Fruit fly (Drosophila melanogaster) whole organism, prepupa: ENCODE data around the gene CG4576.
A peak's percentile ranks its signal among the peaks of the same experiment; 100 is the strongest.

Experiments
- CG10631 ChIP-seq: fragments of 200-800 bp; sonication (Bioruptor generic); optimal IDR thresholded peaks from 2 replicates; lab custom pipeline; 2016; ENCODE audit warnings: missing biosample characterization, missing genetic modification characterization
- CG10669 ChIP-seq: fragments of 200-800 bp; sonication (Bioruptor generic); optimal IDR thresholded peaks from 3 replicates; lab custom pipeline; 2018; ENCODE audit warnings: missing biosample characterization, mild to moderate bottlenecking, missing genetic modification characterization, moderate library complexity
- CG11294 ChIP-seq: fragments of 200-800 bp; sonication (Bioruptor generic); IDR thresholded peaks from 2 replicates; pipeline ENCODE4 v1.3.6; 2022; ENCODE audit warnings: missing biosample characterization, missing genetic modification characterization
- CG11762 ChIP-seq: fragments of 200-800 bp; sonication (Bioruptor generic); optimal IDR thresholded peaks from 3 replicates; lab custom pipeline; 2016; ENCODE audit warnings: missing biosample characterization, missing genetic modification characterization; ENCODE audit not compliant: insufficient read depth
- CG11902 ChIP-seq: fragments of 200-800 bp; sonication (Bioruptor generic); optimal IDR thresholded peaks from 3 replicates; lab custom pipeline; 2016; ENCODE audit warnings: missing biosample characterization, missing genetic modification characterization
- CG15336 ChIP-seq: fragments of 200-800 bp; sonication (Bioruptor generic); IDR thresholded peaks from 2 replicates; pipeline ENCODE4 v1.3.6; 2022; ENCODE audit warnings: missing biosample characterization, missing genetic modification characterization
- CG1621 ChIP-seq: fragments of 200-800 bp; sonication (Bioruptor generic); optimal IDR thresholded peaks from 3 replicates; lab custom pipeline; 2018; ENCODE audit warnings: missing biosample characterization, mild to moderate bottlenecking, missing genetic modification characterization
- CG16779 ChIP-seq: fragments of 200-800 bp; sonication (Bioruptor generic); optimal IDR thresholded peaks from 3 replicates; lab custom pipeline; 2017; ENCODE audit warnings: missing biosample characterization, mild to moderate bottlenecking, missing genetic modification characterization
- CG3032 ChIP-seq: fragments of 200-800 bp; optimal IDR thresholded peaks from 2 replicates; lab custom pipeline; 2019; ENCODE audit warnings: missing biosample characterization, mild to moderate bottlenecking, missing genetic modification characterization, moderate library complexity
- CG31627 ChIP-seq: fragments of 200-800 bp; sonication (Bioruptor generic); optimal IDR thresholded peaks from 3 replicates; lab custom pipeline; 2016; ENCODE audit warnings: missing biosample characterization, missing genetic modification characterization
- CG4318 ChIP-seq: fragments of 200-800 bp; sonication (Bioruptor generic); optimal IDR thresholded peaks from 3 replicates; lab custom pipeline; 2017; ENCODE audit warnings: missing biosample characterization, mild to moderate bottlenecking, missing genetic modification characterization
- CG6276 ChIP-seq: fragments of 200-800 bp; sonication (Bioruptor generic); optimal IDR thresholded peaks from 2 replicates; lab custom pipeline; 2017; ENCODE audit warnings: missing biosample characterization, mild to moderate bottlenecking, missing genetic modification characterization
- CG6808 ChIP-seq: fragments of 200-800 bp; sonication (Bioruptor generic); optimal IDR thresholded peaks from 3 replicates; lab custom pipeline; 2017; ENCODE audit warnings: missing biosample characterization, missing genetic modification characterization, mild to moderate bottlenecking, moderate library complexity, missing genetic modification reagents
- CG6854 ChIP-seq: fragments of 200-800 bp; sonication (Bioruptor generic); optimal IDR thresholded peaks from 2 replicates; lab custom pipeline; 2017; ENCODE audit warnings: missing biosample characterization, mild to moderate bottlenecking, missing genetic modification characterization
- CG8119 ChIP-seq: fragments of 200-800 bp; sonication (Bioruptor generic); IDR thresholded peaks from 3 replicates; pipeline ENCODE4 v1.3.6; 2022; ENCODE audit warnings: missing biosample characterization, missing genetic modification characterization
- Eip78C ChIP-seq: fragments of 200-800 bp; sonication (Bioruptor generic); peaks from one replicate; lab custom pipeline; 2016; ENCODE audit warnings: missing biosample characterization, missing genetic modification characterization
- Ets21C ChIP-seq: fragments of 200-800 bp; sonication (Bioruptor generic); optimal IDR thresholded peaks from 3 replicates; lab custom pipeline; 2016; ENCODE audit warnings: missing biosample characterization, missing genetic modification characterization
- Ets96B ChIP-seq: fragments of 200-800 bp; optimal IDR thresholded peaks from 2 replicates; lab custom pipeline; 2019; ENCODE audit warnings: missing biosample characterization, mild to moderate bottlenecking, missing genetic modification characterization, moderate library complexity
- Gug ChIP-seq: fragments of 200-800 bp; sonication (Bioruptor generic); IDR thresholded peaks from 2 replicates; pipeline ENCODE4 v1.3.6; 2022; ENCODE audit warnings: missing biosample characterization, missing genetic modification characterization
- Hr38 ChIP-seq: sonication (Bioruptor generic); optimal IDR thresholded peaks from 2 replicates; lab custom pipeline; 2016; ENCODE audit warnings: missing biosample characterization, missing genetic modification characterization
- Hr4 ChIP-seq: fragments of 200-800 bp; sonication (Bioruptor generic); optimal IDR thresholded peaks from 3 replicates; lab custom pipeline; 2016; ENCODE audit warnings: missing biosample characterization, missing genetic modification characterization
- Lpt ChIP-seq: fragments of 200-800 bp; sonication (Bioruptor generic); optimal IDR thresholded peaks from 3 replicates; lab custom pipeline; 2016; ENCODE audit warnings: missing biosample characterization, missing genetic modification characterization
- Met ChIP-seq: fragments of 200-800 bp; sonication (Bioruptor generic); optimal IDR thresholded peaks from 3 replicates; lab custom pipeline; 2016; ENCODE audit warnings: missing biosample characterization, missing genetic modification characterization
- OdsH ChIP-seq: fragments of 200-800 bp; sonication (Bioruptor generic); optimal IDR thresholded peaks from 3 replicates; lab custom pipeline; 2016; ENCODE audit warnings: missing biosample characterization, missing genetic modification characterization
- Smox ChIP-seq: fragments of 200-800 bp; sonication (Bioruptor generic); optimal IDR thresholded peaks from 3 replicates; lab custom pipeline; 2016; ENCODE audit warnings: missing biosample characterization, missing genetic modification characterization
- Sox102F ChIP-seq: fragments of 200-800 bp; sonication (Bioruptor generic); optimal IDR thresholded peaks from 2 replicates; lab custom pipeline; 2016; ENCODE audit warnings: missing biosample characterization, mild to moderate bottlenecking, missing genetic modification characterization
- Sox14 ChIP-seq: fragments of 200-800 bp; sonication (Bioruptor generic); optimal IDR thresholded peaks from 3 replicates; lab custom pipeline; 2016; ENCODE audit warnings: missing biosample characterization, missing genetic modification characterization
- achi ChIP-seq: fragments of 200-800 bp; sonication (Bioruptor generic); optimal IDR thresholded peaks from 3 replicates; lab custom pipeline; 2016; ENCODE audit warnings: missing biosample characterization, missing genetic modification characterization
- acj6 ChIP-seq: fragments of 200-800 bp; sonication (Bioruptor generic); optimal IDR thresholded peaks from 3 replicates; lab custom pipeline; 2016; ENCODE audit warnings: missing biosample characterization, missing genetic modification characterization
- cyc ChIP-seq: fragments of 200-800 bp; sonication (Bioruptor generic); optimal IDR thresholded peaks from 3 replicates; lab custom pipeline; 2016; ENCODE audit warnings: missing biosample characterization, missing genetic modification characterization
- dac ChIP-seq: fragments of 200-800 bp; sonication (Bioruptor generic); optimal IDR thresholded peaks from 2 replicates; lab custom pipeline; 2017; ENCODE audit warnings: missing biosample characterization, mild to moderate bottlenecking, missing genetic modification characterization
- dsx ChIP-seq: fragments of 200-800 bp; optimal IDR thresholded peaks from 3 replicates; lab custom pipeline; 2019; ENCODE audit warnings: missing biosample characterization, mild to moderate bottlenecking, missing genetic modification characterization, moderate library complexity; ENCODE audit not compliant: poor library complexity, severe bottlenecking
- esn ChIP-seq: fragments of 200-800 bp; sonication (Bioruptor generic); optimal IDR thresholded peaks from 2 replicates; lab custom pipeline; 2016; ENCODE audit warnings: missing biosample characterization, mild to moderate bottlenecking, missing genetic modification characterization, moderate library complexity
- fd59A ChIP-seq: fragments of 200-800 bp; sonication (Bioruptor generic); optimal IDR thresholded peaks from 2 replicates; lab custom pipeline; 2017; ENCODE audit warnings: missing biosample characterization, mild to moderate bottlenecking, missing genetic modification characterization, missing genetic modification reagents
- fd85E ChIP-seq: fragments of 200-800 bp; sonication (Bioruptor generic); optimal IDR thresholded peaks from 3 replicates; lab custom pipeline; 2016; ENCODE audit warnings: missing biosample characterization, missing genetic modification characterization
- fkh ChIP-seq: fragments of 200-800 bp; sonication (Bioruptor generic); optimal IDR thresholded peaks from 3 replicates; lab custom pipeline; 2017; ENCODE audit warnings: missing biosample characterization, mild to moderate bottlenecking, missing genetic modification characterization, moderate library complexity
- lz ChIP-seq: fragments of 200-800 bp; sonication (Bioruptor generic); optimal IDR thresholded peaks from 3 replicates; lab custom pipeline; 2016; ENCODE audit warnings: missing biosample characterization, missing genetic modification characterization
- pdm3 ChIP-seq: fragments of 200-800 bp; sonication (Bioruptor generic); optimal IDR thresholded peaks from 3 replicates; lab custom pipeline; 2016; ENCODE audit warnings: missing biosample characterization, missing genetic modification characterization
- salr ChIP-seq, 2 experiments: fragments of 200-800 bp; sonication (Bioruptor generic); optimal IDR thresholded peaks; 3 replicates each; lab custom pipeline; 2016 to 2018; ENCODE audit warnings: missing biosample characterization in 2 of 2, missing genetic modification characterization in 2 of 2, mild to moderate bottlenecking in 1 of 2
- spab ChIP-seq: fragments of 200-800 bp; sonication (Bioruptor generic); optimal IDR thresholded peaks from 2 replicates; lab custom pipeline; 2017; ENCODE audit warnings: missing biosample characterization, mild to moderate bottlenecking, missing genetic modification characterization, missing genetic modification reagents
- ss ChIP-seq, 2 experiments: fragments of 200-800 bp; sonication (Bioruptor generic); optimal IDR thresholded peaks; 2 replicates in 1 of 2; 3 replicates in 1 of 2; lab custom pipeline; 2017 to 2018; ENCODE audit warnings: mild to moderate bottlenecking in 2 of 2, missing biosample characterization in 2 of 2, missing genetic modification characterization in 2 of 2, moderate library complexity in 1 of 2
- svp ChIP-seq: fragments of 200-800 bp; sonication (Bioruptor generic); peaks from one replicate; lab custom pipeline; 2016; ENCODE audit warnings: missing biosample characterization, missing genetic modification characterization

CG4576 gene

DNA sequence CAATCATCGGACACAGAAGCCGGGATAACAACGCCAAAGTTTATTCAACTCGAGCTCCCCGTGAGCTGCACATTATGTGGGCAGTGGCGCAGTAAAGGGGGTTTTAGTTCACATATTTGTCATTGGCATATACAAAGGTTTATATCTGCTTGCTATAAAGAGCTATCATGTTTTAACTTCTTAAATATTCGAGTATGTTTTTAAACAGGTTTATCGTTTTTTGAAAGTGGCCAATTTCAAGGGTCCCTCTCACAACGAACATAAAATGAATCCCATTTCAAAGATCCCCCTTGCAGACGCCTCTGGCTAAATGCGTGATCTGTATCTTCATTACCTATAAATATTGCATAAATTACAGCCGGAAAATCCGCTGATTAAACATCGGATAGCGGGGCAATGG is 2.0 kb downstream of the CG4576 start (continued):
- TF ChIP-seq CG15336 (GFP tag; lab: Robert Waterston, UW), result peak; percentile 52
- peak; percentile 77 for TF ChIP-seq Sox102F (GFP tag; lab: Kevin White, UChicago)
- peak; percentile 77 for TF ChIP-seq pdm3 (GFP tag; lab: Kevin White, UChicago)
- TF ChIP-seq achi (GFP tag; lab: Kevin White, UChicago), result peak; percentile 76
- peak; percentile 77 for TF ChIP-seq Smox (GFP tag; lab: Kevin White, UChicago)
- TF ChIP-seq CG10631, result peak; percentile 62
- peak; percentile 91 for TF ChIP-seq CG6808 (GFP tag; lab: Kevin White, UChicago)
- TF ChIP-seq cyc (GFP tag; lab: Kevin White, UChicago), result peak; percentile 76
- no peak for TF ChIP-seq fkh
- no peak for TF ChIP-seq fd85E (GFP tag; lab: Kevin White, UChicago)
- TF ChIP-seq CG6276 (GFP tag; lab: Kevin White, UChicago), result no peak
- TF ChIP-seq Hr4 (GFP tag; lab: Kevin White, UChicago), result peak; percentile 63
- peak; percentile 46 for TF ChIP-seq CG11762
- TF ChIP-seq CG6854, result no peak
- peak; percentile 79 for TF ChIP-seq spab
- TF ChIP-seq CG16779 (tag; lab: Kevin White, UChicago), result no peak
- TF ChIP-seq Ets96B (tag; lab: Kevin White, UChicago), result peak; percentile 80
- TF ChIP-seq CG8119 (GFP tag; lab: Robert Waterston, UW), result peak; percentile 60
- TF ChIP-seq ss (GFP tag; optimal IDR thresholded peaks at IDR 0.05; lab: Kevin White, UChicago), result peak; percentile 84
- peak; percentile 82 for TF ChIP-seq CG10669 (GFP tag; lab: Kevin White, UChicago)
- 0 out of 2 replicates have a peak, but pooled peaks have one; percentile 22 for TF ChIP-seq CG11294 (GFP tag; lab: Robert Waterston, UW)
- TF ChIP-seq Lpt (GFP tag; lab: Kevin White, UChicago), result peak; percentile 28
- TF ChIP-seq Gug (GFP tag; lab: Robert Waterston, UW), result 0 out of 2 replicates have a peak, but pooled peaks have one; percentile 35
- TF ChIP-seq OdsH (GFP tag; lab: Kevin White, UChicago), result peak; percentile 66
- peak in 1 of 2 experiments; percentile 65 for TF ChIP-seq salr (GFP tag; optimal IDR thresholded peaks at IDR 0.05; lab: Kevin White, UChicago)
- peak; percentile 80 for TF ChIP-seq lz (GFP tag; lab: Kevin White, UChicago)
- TF ChIP-seq svp (GFP tag; lab: Kevin White, UChicago), result peak; percentile 86
- TF ChIP-seq dsx (GFP tag; lab: Kevin White, UChicago), result peak; percentile 81
- TF ChIP-seq Ets21C (GFP tag; lab: Kevin White, UChicago), result peak; percentile 63
- TF ChIP-seq dac, result no peak
- no peak for TF ChIP-seq Hr38
- peak; percentile 81 for TF ChIP-seq CG31627 (GFP tag; lab: Kevin White, UChicago)
- peak; percentile 62 for TF ChIP-seq CG1621 (tag; lab: Kevin White, UChicago)
- peak; percentile 80 for TF ChIP-seq esn (GFP tag; lab: Kevin White, UChicago)
- peak; percentile 78 for TF ChIP-seq Met
- peak; percentile 41 for TF ChIP-seq CG4318 (GFP tag; lab: Kevin White, UChicago)

DNA sequence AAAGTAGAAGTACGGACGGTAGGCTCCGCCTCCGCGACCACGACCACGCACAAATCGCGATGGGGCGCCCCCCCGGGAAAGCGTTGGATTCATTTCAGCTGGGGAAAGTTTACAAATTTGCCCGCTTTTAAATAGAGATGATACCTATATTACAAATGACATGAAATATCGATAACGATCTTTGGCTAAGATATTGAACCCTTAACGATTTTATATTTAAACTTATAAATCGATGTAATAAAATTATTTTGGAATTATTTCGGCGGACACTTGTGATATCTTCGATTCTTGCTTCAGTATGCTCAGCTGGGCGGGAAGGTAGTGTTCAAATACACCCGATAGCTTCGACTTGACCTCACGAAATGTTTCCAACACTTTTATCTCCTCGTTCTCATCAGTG is 7.0 kb downstream of the CG4576 start, which contains the start of gene rec:
rec (minus strand) TSS at position 108 of the 400 bp plus-strand sequence.
- TF ChIP-seq CG8119 (GFP tag; lab: Robert Waterston, UW) (no peak), Eip78C (GFP tag; lab: Kevin White, UChicago) (peak; percentile 11)

- TF ChIP-seq fd59A (GFP tag; lab: Kevin White, UChicago) (no peak), achi (GFP tag; lab: Kevin White, UChicago) (no peak), Sox14 (no peak), acj6 (GFP tag; lab: Kevin White, UChicago) (no peak), Hr4 (GFP tag; lab: Kevin White, UChicago) (no peak), spab (no peak), CG6854 (no peak), dsx (GFP tag; lab: Kevin White, UChicago) (no peak), CG3032 (no peak), CG11902 (GFP tag; lab: Kevin White, UChicago) (no peak)
These were observed 7.8 kb downstream of the CG4576 start, which contains the start of gene CG43318 for dm6 chr3R:15833332-15833731. Gene CG43318 (minus strand): TSS chr3R:15833432.
